Worm (Caenorhabditis elegans): Measurements from ENCODE around the gene F01D5.7.

F01D5.7 gene

DNA sequence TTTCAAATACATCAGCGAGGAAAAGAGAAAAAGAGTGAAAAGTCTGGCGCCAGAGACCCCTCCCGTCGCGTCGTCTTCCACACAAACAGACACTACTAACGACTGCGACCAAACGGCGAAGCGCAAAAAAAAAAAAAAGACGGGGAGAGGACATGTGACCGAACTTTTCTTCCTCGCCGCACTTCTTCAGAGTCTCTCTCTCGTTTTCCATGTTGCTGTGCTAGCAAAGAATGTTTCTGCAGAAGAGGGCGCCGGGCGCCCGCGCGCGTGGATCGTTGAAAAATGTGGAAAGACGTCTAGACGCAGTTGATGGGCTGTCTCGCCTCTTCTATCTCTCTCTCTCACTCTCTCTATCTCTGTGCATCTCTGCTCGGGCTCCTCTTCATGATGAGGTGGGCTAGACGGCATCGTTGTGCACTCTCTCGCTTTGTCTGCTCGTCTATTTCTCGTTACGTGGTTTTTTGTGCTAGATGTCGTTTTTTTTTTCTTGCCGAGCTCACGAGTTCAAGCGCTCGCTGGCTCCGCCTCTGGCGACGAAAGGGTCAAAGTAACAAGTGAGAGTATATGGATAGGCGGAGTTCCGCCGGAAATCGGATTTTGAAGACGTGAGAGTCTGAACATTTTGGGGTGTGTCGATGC, 31.9 kb downstream of the F01D5.7 start (continued):
- peak; percentile 76 for TF ChIP-seq lir-3 (tag; optimal IDR thresholded peaks at IDR 0.05; ENCODE audit: poor library complexity)
- peak; percentile 61 for TF ChIP-seq sox-4 (tag; optimal IDR thresholded peaks at IDR 0.05)
- TF ChIP-seq unc-86 (tag; optimal IDR thresholded peaks at IDR 0.05): peak; percentile 93
- peak; percentile 54 for TF ChIP-seq fos-1 (tag; optimal IDR thresholded peaks at IDR 0.05)
- TF ChIP-seq ceh-63 (GFP tag; optimal IDR thresholded peaks at IDR 0.05): no peak
- TF ChIP-seq ceh-8 (GFP tag; optimal IDR thresholded peaks at IDR 0.05): peak; percentile 36
- peak; percentile 85 for TF ChIP-seq irx-1 (tag; optimal IDR thresholded peaks at IDR 0.05)
- TF ChIP-seq pag-3 (tag; optimal IDR thresholded peaks at IDR 0.05; ENCODE audit: borderline replicate concordance, insufficient read depth): peak; percentile 57
- peak; percentile 72 for TF ChIP-seq lin-39 (tag; optimal IDR thresholded peaks at IDR 0.05)
- no peak for TF ChIP-seq nhr-76 (tag; optimal IDR thresholded peaks at IDR 0.05)
- peak; percentile 38 for TF ChIP-seq hpl-2 (GFP tag; optimal IDR thresholded peaks at IDR 0.05)
- TF ChIP-seq C04F5.9 (tag; optimal IDR thresholded peaks at IDR 0.05): peak; percentile 53
- peak; percentile 78 for TF ChIP-seq snpc-4 (tag; optimal IDR thresholded peaks at IDR 0.05)
- TF ChIP-seq swsn-7 (tag; optimal IDR thresholded peaks at IDR 0.05): peak; percentile 93
- TF ChIP-seq skn-1 (tag; optimal IDR thresholded peaks at IDR 0.05): peak; percentile 83
- peak; percentile 93 for TF ChIP-seq fkh-8 (tag; optimal IDR thresholded peaks at IDR 0.05)
- peak; percentile 49 to 77 (median 67) for TF ChIP-seq ceh-82 (tag; optimal IDR thresholded peaks at IDR 0.05)
- TF ChIP-seq C34B4.2 (tag; optimal IDR thresholded peaks at IDR 0.05): no peak
- TF ChIP-seq egl-27 (tag; optimal IDR thresholded peaks at IDR 0.05): peak; percentile 82 to 89
- TF ChIP-seq ceh-90 (tag; optimal IDR thresholded peaks at IDR 0.05): no peak
- no peak for TF ChIP-seq nhr-28 (tag; optimal IDR thresholded peaks at IDR 0.05)
- TF ChIP-seq unc-62 (GFP tag; optimal IDR thresholded peaks at IDR 0.05): no peak
- TF ChIP-seq vab-15 (tag; optimal IDR thresholded peaks at IDR 0.05): no peak
- TF ChIP-seq nhr-20 (tag; optimal IDR thresholded peaks at IDR 0.05): peak; percentile 94
- peak; percentile 77 to 97 for TF ChIP-seq mdl-1 (tag; optimal IDR thresholded peaks at IDR 0.05)
- TF ChIP-seq elt-2 (tag; optimal IDR thresholded peaks at IDR 0.05): peak; percentile 36
- peak; percentile 82 for TF ChIP-seq unc-130 (tag; optimal IDR thresholded peaks at IDR 0.05)
- peak; percentile 94 for TF ChIP-seq nhr-47 (tag; optimal IDR thresholded peaks at IDR 0.05)
- peak; percentile 52 to 60 (median 57) for TF ChIP-seq dpl-1 (GFP tag; optimal IDR thresholded peaks at IDR 0.05)
- TF ChIP-seq ztf-11 (tag; optimal IDR thresholded peaks at IDR 0.05): peak in 1 of 2 experiments; percentile 66
- TF ChIP-seq alr-1 (tag; optimal IDR thresholded peaks at IDR 0.05; ENCODE audit: borderline replicate concordance): no peak
- TF ChIP-seq mep-1 (tag; optimal IDR thresholded peaks at IDR 0.05): peak; percentile 63
- TF ChIP-seq unc-98 (GFP tag; IDR thresholded peaks at IDR 0.05): no peak
- TF ChIP-seq nhr-84 (tag; optimal IDR thresholded peaks at IDR 0.05): no peak
- TF ChIP-seq nhr-71 (tag; optimal IDR thresholded peaks at IDR 0.05): peak; percentile 98
- TF ChIP-seq isw-1 (GFP tag; IDR thresholded peaks at IDR 0.05): peak; percentile 64
- TF ChIP-seq zip-4 (GFP tag; optimal IDR thresholded peaks at IDR 0.05): peak; percentile 68
- peak; percentile 94 for TF ChIP-seq snu-23 (GFP tag; optimal IDR thresholded peaks at IDR 0.05)
- peak; percentile 88 for TF ChIP-seq nhr-19 (GFP tag; conservative IDR thresholded peaks at IDR 0.05)
- peak; percentile 87 for TF ChIP-seq jun-1 (tag; optimal IDR thresholded peaks at IDR 0.05)
- TF ChIP-seq lin-13 (GFP tag; optimal IDR thresholded peaks at IDR 0.05): peak; percentile 60
- peak; percentile 95 for TF ChIP-seq tbx-2 (tag; optimal IDR thresholded peaks at IDR 0.05)
- TF ChIP-seq ces-1 (GFP tag; optimal IDR thresholded peaks at IDR 0.05): no peak
- TF ChIP-seq rnt-1 (tag; optimal IDR thresholded peaks at IDR 0.05): peak; percentile 85
- peak; percentile 89 for TF ChIP-seq dsc-1 (tag; optimal IDR thresholded peaks at IDR 0.05)
- TF ChIP-seq lin-14 (GFP tag; optimal IDR thresholded peaks at IDR 0.05): peak; percentile 98
- TF ChIP-seq mab-9 (GFP tag; IDR thresholded peaks at IDR 0.05): peak; percentile 46; the same call in 1 of the 2 replicates
- TF ChIP-seq fkh-4 (tag; optimal IDR thresholded peaks at IDR 0.05; ENCODE audit: borderline replicate concordance): no peak
- peak; percentile 98 for TF ChIP-seq nhr-77 (tag; optimal IDR thresholded peaks at IDR 0.05)
- peak; percentile 85 for TF ChIP-seq pax-3 (tag; optimal IDR thresholded peaks at IDR 0.05)
- TF ChIP-seq aha-1 (tag; optimal IDR thresholded peaks at IDR 0.05): no peak

Data from whole organism, L1 larva.